Fruit fly (Drosophila melanogaster) whole organism, prepupa: ENCODE data around the gene Rab14.

ENCODE experiments used
- Blimp-1 ChIP-seq: fragments of 200-800 bp; sonication (Bioruptor generic); optimal IDR thresholded peaks from 3 replicates; lab custom pipeline; 2017; ENCODE audit warnings: missing biosample characterization, missing genetic modification characterization, mild to moderate bottlenecking, moderate library complexity, missing genetic modification reagents
- CG10631 ChIP-seq: fragments of 200-800 bp; sonication (Bioruptor generic); optimal IDR thresholded peaks from 2 replicates; lab custom pipeline; 2016; ENCODE audit warnings: missing biosample characterization, missing genetic modification characterization
- CG11294 ChIP-seq: fragments of 200-800 bp; sonication (Bioruptor generic); IDR thresholded peaks from 2 replicates; pipeline ENCODE4 v1.3.6; 2022; ENCODE audit warnings: missing biosample characterization, missing genetic modification characterization
- CG11762 ChIP-seq: fragments of 200-800 bp; sonication (Bioruptor generic); optimal IDR thresholded peaks from 3 replicates; lab custom pipeline; 2016; ENCODE audit warnings: missing biosample characterization, missing genetic modification characterization; ENCODE audit not compliant: insufficient read depth
- CG15336 ChIP-seq: fragments of 200-800 bp; sonication (Bioruptor generic); IDR thresholded peaks from 2 replicates; pipeline ENCODE4 v1.3.6; 2022; ENCODE audit warnings: missing biosample characterization, missing genetic modification characterization
- CG31627 ChIP-seq: fragments of 200-800 bp; sonication (Bioruptor generic); optimal IDR thresholded peaks from 3 replicates; lab custom pipeline; 2016; ENCODE audit warnings: missing biosample characterization, missing genetic modification characterization
- CG32006 ChIP-seq: fragments of 200-800 bp; sonication (Bioruptor generic); optimal IDR thresholded peaks from 3 replicates; lab custom pipeline; 2017; ENCODE audit warnings: missing biosample characterization, mild to moderate bottlenecking, missing genetic modification characterization
- CG34406 ChIP-seq: fragments of 200-800 bp; sonication (Bioruptor generic); optimal IDR thresholded peaks from 3 replicates; lab custom pipeline; 2016; ENCODE audit warnings: missing biosample characterization, missing genetic modification characterization
- CG3919 ChIP-seq: fragments of 200-800 bp; sonication (Bioruptor generic); optimal IDR thresholded peaks from 3 replicates; lab custom pipeline; 2016; ENCODE audit warnings: missing biosample characterization, missing genetic modification characterization
- CG4318 ChIP-seq: fragments of 200-800 bp; sonication (Bioruptor generic); optimal IDR thresholded peaks from 3 replicates; lab custom pipeline; 2017; ENCODE audit warnings: missing biosample characterization, mild to moderate bottlenecking, missing genetic modification characterization
- CG6163 ChIP-seq: fragments of 200-800 bp; sonication (Bioruptor generic); IDR thresholded peaks from 3 replicates; pipeline ENCODE4 v1.3.6; 2022; ENCODE audit warnings: missing biosample characterization, missing genetic modification characterization
- CG6792 ChIP-seq: fragments of 200-800 bp; sonication (Bioruptor generic); optimal IDR thresholded peaks from 3 replicates; lab custom pipeline; 2016; ENCODE audit warnings: missing biosample characterization, missing genetic modification characterization
- CG6808 ChIP-seq: fragments of 200-800 bp; sonication (Bioruptor generic); optimal IDR thresholded peaks from 3 replicates; lab custom pipeline; 2017; ENCODE audit warnings: missing biosample characterization, missing genetic modification characterization, mild to moderate bottlenecking, moderate library complexity, missing genetic modification reagents
- CG7368 ChIP-seq: fragments of 200-800 bp; sonication (Bioruptor generic); optimal IDR thresholded peaks from 3 replicates; lab custom pipeline; 2016; ENCODE audit warnings: missing biosample characterization, missing genetic modification characterization
- CG9139 ChIP-seq: fragments of 200-800 bp; sonication (Bioruptor generic); optimal IDR thresholded peaks from 3 replicates; lab custom pipeline; 2017; ENCODE audit warnings: missing biosample characterization, mild to moderate bottlenecking, missing genetic modification characterization
- Eip75B ChIP-seq: fragments of 200-800 bp; sonication (Bioruptor generic); optimal IDR thresholded peaks from 3 replicates; lab custom pipeline; 2016; ENCODE audit warnings: missing biosample characterization, missing genetic modification characterization
- Eip78C ChIP-seq: fragments of 200-800 bp; sonication (Bioruptor generic); peaks from one replicate; lab custom pipeline; 2016; ENCODE audit warnings: missing biosample characterization, missing genetic modification characterization
- Eip93F ChIP-seq: fragments of 200-800 bp; sonication (Bioruptor generic); optimal IDR thresholded peaks from 2 replicates; lab custom pipeline; 2016; ENCODE audit warnings: missing biosample characterization, mild to moderate bottlenecking, missing genetic modification characterization
- Ets21C ChIP-seq: fragments of 200-800 bp; sonication (Bioruptor generic); optimal IDR thresholded peaks from 3 replicates; lab custom pipeline; 2016; ENCODE audit warnings: missing biosample characterization, missing genetic modification characterization
- Hr38 ChIP-seq: sonication (Bioruptor generic); optimal IDR thresholded peaks from 2 replicates; lab custom pipeline; 2016; ENCODE audit warnings: missing biosample characterization, missing genetic modification characterization
- Met ChIP-seq: fragments of 200-800 bp; sonication (Bioruptor generic); optimal IDR thresholded peaks from 3 replicates; lab custom pipeline; 2016; ENCODE audit warnings: missing biosample characterization, missing genetic modification characterization
- OdsH ChIP-seq: fragments of 200-800 bp; sonication (Bioruptor generic); optimal IDR thresholded peaks from 3 replicates; lab custom pipeline; 2016; ENCODE audit warnings: missing biosample characterization, missing genetic modification characterization
- Smox ChIP-seq: fragments of 200-800 bp; sonication (Bioruptor generic); optimal IDR thresholded peaks from 3 replicates; lab custom pipeline; 2016; ENCODE audit warnings: missing biosample characterization, missing genetic modification characterization
- Sox102F ChIP-seq: fragments of 200-800 bp; sonication (Bioruptor generic); optimal IDR thresholded peaks from 2 replicates; lab custom pipeline; 2016; ENCODE audit warnings: missing biosample characterization, mild to moderate bottlenecking, missing genetic modification characterization
- Sox14 ChIP-seq: fragments of 200-800 bp; sonication (Bioruptor generic); optimal IDR thresholded peaks from 3 replicates; lab custom pipeline; 2016; ENCODE audit warnings: missing biosample characterization, missing genetic modification characterization
- Sox15 ChIP-seq: fragments of 200-800 bp; sonication (Bioruptor generic); optimal IDR thresholded peaks from 3 replicates; lab custom pipeline; 2016; ENCODE audit warnings: missing biosample characterization, missing genetic modification characterization
- achi ChIP-seq: fragments of 200-800 bp; sonication (Bioruptor generic); optimal IDR thresholded peaks from 3 replicates; lab custom pipeline; 2016; ENCODE audit warnings: missing biosample characterization, missing genetic modification characterization
- acj6 ChIP-seq: fragments of 200-800 bp; sonication (Bioruptor generic); optimal IDR thresholded peaks from 3 replicates; lab custom pipeline; 2016; ENCODE audit warnings: missing biosample characterization, missing genetic modification characterization
- dac ChIP-seq: fragments of 200-800 bp; sonication (Bioruptor generic); optimal IDR thresholded peaks from 2 replicates; lab custom pipeline; 2017; ENCODE audit warnings: missing biosample characterization, mild to moderate bottlenecking, missing genetic modification characterization
- dsx ChIP-seq: fragments of 200-800 bp; optimal IDR thresholded peaks from 3 replicates; lab custom pipeline; 2019; ENCODE audit warnings: missing biosample characterization, mild to moderate bottlenecking, missing genetic modification characterization, moderate library complexity; ENCODE audit not compliant: poor library complexity, severe bottlenecking
- esn ChIP-seq: fragments of 200-800 bp; sonication (Bioruptor generic); optimal IDR thresholded peaks from 2 replicates; lab custom pipeline; 2016; ENCODE audit warnings: missing biosample characterization, mild to moderate bottlenecking, missing genetic modification characterization, moderate library complexity
- fd85E ChIP-seq: fragments of 200-800 bp; sonication (Bioruptor generic); optimal IDR thresholded peaks from 3 replicates; lab custom pipeline; 2016; ENCODE audit warnings: missing biosample characterization, missing genetic modification characterization
- fkh ChIP-seq: fragments of 200-800 bp; sonication (Bioruptor generic); optimal IDR thresholded peaks from 3 replicates; lab custom pipeline; 2017; ENCODE audit warnings: missing biosample characterization, mild to moderate bottlenecking, missing genetic modification characterization, moderate library complexity
- lz ChIP-seq: fragments of 200-800 bp; sonication (Bioruptor generic); optimal IDR thresholded peaks from 3 replicates; lab custom pipeline; 2016; ENCODE audit warnings: missing biosample characterization, missing genetic modification characterization
- net ChIP-seq: fragments of 200-800 bp; sonication (Bioruptor generic); optimal IDR thresholded peaks from 3 replicates; lab custom pipeline; 2016; ENCODE audit warnings: missing biosample characterization, missing genetic modification characterization
- salr ChIP-seq, 2 experiments: fragments of 200-800 bp; sonication (Bioruptor generic); optimal IDR thresholded peaks; 3 replicates each; lab custom pipeline; 2016 to 2018; ENCODE audit warnings: missing biosample characterization in 2 of 2, missing genetic modification characterization in 2 of 2, mild to moderate bottlenecking in 1 of 2
- ss ChIP-seq, 2 experiments: fragments of 200-800 bp; sonication (Bioruptor generic); optimal IDR thresholded peaks; 2 replicates in 1 of 2; 3 replicates in 1 of 2; lab custom pipeline; 2017 to 2018; ENCODE audit warnings: mild to moderate bottlenecking in 2 of 2, missing biosample characterization in 2 of 2, missing genetic modification characterization in 2 of 2, moderate library complexity in 1 of 2
- svp ChIP-seq: fragments of 200-800 bp; sonication (Bioruptor generic); peaks from one replicate; lab custom pipeline; 2016; ENCODE audit warnings: missing biosample characterization, missing genetic modification characterization
- topi ChIP-seq: fragments of 200-800 bp; sonication (Bioruptor generic); optimal IDR thresholded peaks from 3 replicates; lab custom pipeline; 2016; ENCODE audit warnings: missing biosample characterization, missing genetic modification characterization
- vri ChIP-seq: fragments of 200-800 bp; sonication (Bioruptor generic); optimal IDR thresholded peaks from 3 replicates; lab custom pipeline; 2016; ENCODE audit warnings: missing biosample characterization, mild to moderate bottlenecking, missing genetic modification characterization

Gene Rab14

DNA sequence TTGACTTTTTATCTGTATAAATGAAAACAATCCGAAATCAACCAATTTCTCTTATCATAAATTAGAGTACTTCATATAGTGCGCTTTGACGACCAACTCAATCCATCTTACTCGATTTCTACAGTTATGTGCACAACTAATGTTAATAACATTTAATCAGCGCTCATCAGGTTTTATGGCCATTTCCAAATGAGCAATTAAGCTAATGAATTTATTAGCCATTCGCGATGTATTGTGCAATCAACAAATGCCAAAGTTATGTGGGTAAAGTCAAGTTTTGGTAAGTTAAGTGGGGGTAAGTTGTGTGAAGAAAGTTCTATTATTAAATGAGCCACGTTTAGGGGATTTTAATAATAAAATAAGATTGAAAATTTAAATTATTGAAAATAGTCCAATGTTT, 38.6 kb downstream of the Rab14 start:
- TF ChIP-seq Eip78C = no peak
- no peak for TF ChIP-seq CG6163
- TF ChIP-seq CG7368 = no peak
- TF ChIP-seq fd85E (GFP tag; lab: Kevin White, UChicago) = no peak
- no peak for TF ChIP-seq CG15336 (GFP tag; lab: Robert Waterston, UW)
- TF ChIP-seq OdsH (GFP tag; lab: Kevin White, UChicago) = no peak
- no peak for TF ChIP-seq Eip93F (GFP tag; lab: Kevin White, UChicago)
- TF ChIP-seq CG11294 (GFP tag; lab: Robert Waterston, UW) = no peak
- no peak for TF ChIP-seq CG11762 (GFP tag; lab: Kevin White, UChicago)
- no peak for TF ChIP-seq CG34406
- no peak for TF ChIP-seq CG31627 (GFP tag; lab: Kevin White, UChicago)
- no peak for TF ChIP-seq svp (GFP tag; lab: Kevin White, UChicago)
- TF ChIP-seq CG6792 (GFP tag; lab: Kevin White, UChicago) = no peak
- no peak for TF ChIP-seq Sox15 (GFP tag; lab: Kevin White, UChicago)
- TF ChIP-seq esn (GFP tag; lab: Kevin White, UChicago) = no peak

DNA sequence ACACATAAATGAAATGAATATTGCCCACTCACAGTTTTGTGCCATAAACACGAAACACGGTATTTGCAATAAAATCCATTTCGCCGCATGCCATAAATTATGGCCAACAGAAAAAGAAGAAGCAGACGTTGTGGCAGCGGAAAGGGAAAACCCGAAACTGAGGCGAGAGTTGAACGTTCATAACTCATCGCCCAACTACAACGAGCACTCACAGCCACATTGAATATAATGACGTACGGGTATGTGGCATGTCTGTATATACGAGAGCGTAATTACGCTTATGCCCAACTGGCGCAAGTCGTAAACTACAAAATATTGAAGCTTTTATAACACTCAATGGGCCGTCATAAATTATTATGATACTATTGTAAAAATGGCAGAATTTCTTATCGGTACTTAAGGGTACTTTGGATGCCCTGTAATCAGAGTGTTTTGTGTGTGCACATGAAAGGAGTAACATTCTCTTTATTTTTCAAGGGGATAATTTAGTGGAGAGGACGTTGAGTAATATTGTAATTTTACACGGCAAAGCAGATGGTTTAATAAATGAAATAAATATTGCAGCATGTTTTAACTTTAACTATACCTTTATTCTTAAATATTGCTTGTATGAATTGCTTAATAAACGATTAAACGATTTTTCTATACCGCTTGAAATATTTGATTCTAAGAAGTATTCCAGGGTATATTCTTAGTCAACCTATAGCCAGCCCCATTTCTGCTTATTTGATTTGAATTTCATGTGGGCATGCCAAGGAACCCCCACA, 39.5 kb downstream of the Rab14 start:
- no peak for TF ChIP-seq CG4318 (GFP tag; lab: Kevin White, UChicago)
- TF ChIP-seq esn (GFP tag; lab: Kevin White, UChicago) = peak; percentile 4
- peak; percentile 32 for TF ChIP-seq Smox (GFP tag; lab: Kevin White, UChicago)
- no peak for TF ChIP-seq Sox14 (GFP tag; lab: Kevin White, UChicago)
- TF ChIP-seq Eip78C = peak; percentile 58
- peak; percentile 14; the same call in 1 of the 3 replicates for TF ChIP-seq CG6163
- TF ChIP-seq Met (GFP tag; lab: Kevin White, UChicago) = peak; percentile 36
- peak; percentile 45 for TF ChIP-seq vri (GFP tag; lab: Kevin White, UChicago)
- no peak for TF ChIP-seq Sox15 (GFP tag; lab: Kevin White, UChicago)

DNA sequence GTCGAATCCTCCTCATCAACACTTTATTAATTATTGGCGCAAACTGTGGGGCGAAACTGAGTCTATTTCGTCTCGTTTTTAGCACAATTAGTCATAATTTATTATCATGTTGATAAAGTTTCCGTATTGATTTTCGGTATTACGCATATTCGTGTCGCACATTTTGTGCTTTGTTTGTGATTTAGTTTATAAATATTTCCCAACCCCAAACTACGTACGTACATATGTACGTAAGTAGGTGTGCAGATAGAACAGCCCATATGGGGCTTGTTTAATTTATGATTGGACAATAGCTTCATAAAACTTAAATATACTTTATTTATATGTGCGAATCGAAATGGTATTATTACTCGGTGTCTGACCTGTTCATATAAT, 40.1 kb downstream of the Rab14 start:
- TF ChIP-seq OdsH (GFP tag; lab: Kevin White, UChicago) = no peak
- TF ChIP-seq net (GFP tag; lab: Kevin White, UChicago) = no peak
- TF ChIP-seq Sox15 (GFP tag; lab: Kevin White, UChicago) = no peak
- TF ChIP-seq fkh = peak; percentile 48
- TF ChIP-seq svp (GFP tag; lab: Kevin White, UChicago) = peak; percentile 15
- TF ChIP-seq Sox14 (GFP tag; lab: Kevin White, UChicago) = no peak

- TF ChIP-seq fkh = peak; percentile 82
- no peak for TF ChIP-seq salr (GFP tag; optimal IDR thresholded peaks at IDR 0.05; lab: Kevin White, UChicago)
- TF ChIP-seq Hr38 (GFP tag; lab: Kevin White, UChicago) = no peak
- TF ChIP-seq CG9139 (GFP tag; lab: Kevin White, UChicago) = no peak
- TF ChIP-seq, all 60 proteins: peak for 1
These were observed 41.3 kb downstream of the Rab14 start for dm6 chr2L:14396263-14396662.

DNA sequence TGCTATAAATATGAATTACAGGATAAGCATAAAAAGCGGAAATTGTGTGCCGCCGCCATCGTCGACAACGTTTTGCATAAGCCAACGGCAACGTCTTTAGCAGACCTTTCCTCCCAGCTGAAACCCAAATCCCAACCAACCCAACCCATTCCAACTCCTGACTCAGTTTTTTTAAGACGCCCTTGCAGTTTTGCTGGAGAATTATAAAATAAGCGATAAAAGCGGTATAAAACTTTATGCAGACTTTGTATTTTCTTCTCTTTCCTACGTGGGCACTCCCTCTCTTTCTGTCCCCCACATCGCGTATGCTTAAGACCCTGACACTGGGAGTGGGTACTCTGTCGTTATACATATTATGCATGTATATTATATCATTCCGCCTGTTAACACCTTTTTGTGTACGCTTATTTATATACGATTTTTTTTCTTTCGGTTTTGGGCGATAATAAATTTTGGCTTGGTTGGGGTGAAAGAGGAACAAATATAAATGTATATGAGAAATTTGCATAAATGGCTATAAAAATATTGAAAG, 42.2 kb downstream of the Rab14 start:
- no peak for TF ChIP-seq OdsH (GFP tag; lab: Kevin White, UChicago)
- no peak for TF ChIP-seq CG9139 (GFP tag; lab: Kevin White, UChicago)
- TF ChIP-seq Sox102F = no peak
- TF ChIP-seq achi (GFP tag; lab: Kevin White, UChicago) = no peak
- no peak for TF ChIP-seq CG3919
- no peak for TF ChIP-seq CG6808
- TF ChIP-seq CG10631 (GFP tag; lab: Kevin White, UChicago) = no peak
- peak; percentile 52 for TF ChIP-seq Eip78C
- TF ChIP-seq CG15336 (GFP tag; lab: Robert Waterston, UW) = no peak
- TF ChIP-seq Eip75B (GFP tag; lab: Kevin White, UChicago) = no peak
- TF ChIP-seq Blimp-1 (GFP tag; lab: Kevin White, UChicago) = no peak
- no peak for TF ChIP-seq CG32006 (GFP tag; lab: Kevin White, UChicago)
- no peak for TF ChIP-seq acj6 (GFP tag; lab: Kevin White, UChicago)
- no peak for TF ChIP-seq CG4318 (GFP tag; lab: Kevin White, UChicago)
- no peak for TF ChIP-seq net (GFP tag; lab: Kevin White, UChicago)
- TF ChIP-seq dac = no peak
- no peak for TF ChIP-seq Ets21C (GFP tag; lab: Kevin White, UChicago)
- no peak for TF ChIP-seq Hr38 (GFP tag; lab: Kevin White, UChicago)
- peak; percentile 26 for TF ChIP-seq svp (GFP tag; lab: Kevin White, UChicago)
- no peak for TF ChIP-seq lz (GFP tag; lab: Kevin White, UChicago)
- no peak for TF ChIP-seq ss (GFP tag; optimal IDR thresholded peaks at IDR 0.05; lab: Kevin White, UChicago)
- no peak for TF ChIP-seq Sox15 (GFP tag; lab: Kevin White, UChicago)
- no peak for TF ChIP-seq CG6163
- peak; percentile 13 for TF ChIP-seq dsx (GFP tag; lab: Kevin White, UChicago)
- TF ChIP-seq topi (GFP tag; lab: Kevin White, UChicago) = no peak
